Fruit fly (Drosophila melanogaster): ENCODE data around the gene CG7069.

DNA sequence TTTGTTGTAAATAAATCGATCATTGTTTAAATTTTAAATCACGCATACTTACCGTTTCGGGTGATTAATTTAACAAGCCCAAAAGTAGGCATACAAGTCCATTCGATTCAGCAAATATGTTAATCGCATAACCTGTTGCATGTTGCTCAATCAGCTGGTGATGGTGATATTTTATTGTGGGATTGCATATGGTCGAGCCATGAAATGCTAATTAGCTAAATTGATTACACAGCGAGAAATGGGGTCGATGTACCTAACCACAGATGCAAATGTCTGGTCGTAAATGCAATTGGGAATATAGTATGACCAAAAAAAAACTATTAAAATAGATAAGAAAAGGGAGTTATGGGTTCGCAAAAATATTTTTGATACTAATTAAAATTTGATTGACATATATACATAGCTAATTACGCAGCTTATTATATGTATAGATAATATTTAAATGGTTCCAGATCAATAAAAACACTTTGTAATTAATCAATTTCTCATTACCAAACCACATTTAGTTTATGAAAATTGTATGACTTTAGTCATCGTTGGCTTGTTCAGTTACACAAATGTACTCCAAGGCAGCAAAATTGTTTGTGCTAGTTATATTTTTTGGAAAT, 42.0 kb upstream of the CG7069 start, which contains the start of gene CG33721:
- TF ChIP-seq CG8478 (optimal IDR thresholded peaks at IDR 0.05) (no peak), CTCF (optimal IDR thresholded peaks at IDR 0.05) (no peak)

Data from S2 (cell line).